Worm (Caenorhabditis elegans) whole organism, early embryonic: ENCODE data around the gene noca-1.

ENCODE experiments used
- F13C5.2 ChIP-seq: sonication (generic microtip); optimal IDR thresholded peaks from 2 replicates; lab custom pipeline; 2017; ENCODE audit warnings: mild to moderate bottlenecking, missing genetic modification characterization, inconsistent platforms, missing compliant biosample characterization
- ama-1 ChIP-seq: fragments of 150-350 bp; optimal IDR thresholded peaks from 2 replicates; lab custom pipeline; 2014
- hmbx-1 ChIP-seq: sonication (generic microtip); optimal IDR thresholded peaks from 2 replicates; lab custom pipeline; 2016; ENCODE audit warnings: mild to moderate bottlenecking, missing genetic modification characterization, missing compliant biosample characterization
- hnd-1 ChIP-seq: sonication (generic microtip); optimal IDR thresholded peaks from 2 replicates; lab custom pipeline; 2016; ENCODE audit warnings: missing genetic modification characterization, missing compliant biosample characterization
- pes-1 ChIP-seq: fragments of 200-800 bp; sonication (Bioruptor generic); IDR thresholded peaks from 2 replicates; pipeline ENCODE4 v1.3.6; 2022; ENCODE audit warnings: missing genetic modification reagents, missing genetic modification characterization, missing compliant biosample characterization
- tbx-37 ChIP-seq: fragments of 200-800 bp; sonication (Bioruptor generic); conservative IDR thresholded peaks from 2 replicates; pipeline ENCODE4 v1.3.6; 2022; ENCODE audit warnings: missing genetic modification reagents, missing genetic modification characterization, missing compliant biosample characterization

- no peak for TF ChIP-seq pes-1 (GFP tag; lab: Robert Waterston, UW)
- no peak for TF ChIP-seq ama-1 (lab: Kevin White, UChicago)
- TF ChIP-seq hmbx-1 (tag; lab: Kevin White, UChicago): no peak
- no peak for TF ChIP-seq tbx-37 (GFP tag; lab: Robert Waterston, UW)
- no peak for TF ChIP-seq hnd-1 (tag; lab: Kevin White, UChicago)
- TF ChIP-seq F13C5.2: no peak
Observed at ce11 chrV:13154225-13154624, 1.5 kb downstream of the noca-1 start.
